Worm (Caenorhabditis elegans): ENCODE data around the gene picc-1.

DNA sequence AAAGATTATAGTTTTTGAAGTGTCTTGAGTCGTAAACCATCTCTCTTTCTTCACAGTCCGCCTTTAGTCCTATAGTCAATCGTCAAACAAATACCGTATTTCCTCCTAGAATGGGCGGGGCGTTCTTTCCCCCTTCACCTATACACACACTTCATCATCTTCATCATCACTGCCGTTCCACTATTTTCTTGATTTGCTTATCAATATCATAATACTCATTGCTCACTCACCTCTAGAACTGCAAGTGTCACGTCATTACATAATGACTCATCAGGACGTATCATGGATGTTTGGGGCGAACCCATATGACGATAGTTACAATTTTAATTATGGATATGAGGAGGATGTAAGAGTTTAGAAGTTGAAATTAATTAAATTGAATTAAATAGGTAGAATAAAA is 8.2 kb upstream of the picc-1 start:
- no peak for TF ChIP-seq W03F9.2 (tag; optimal IDR thresholded peaks at IDR 0.05)
- TF ChIP-seq him-1 (tag; optimal IDR thresholded peaks at IDR 0.05), result no peak
- no peak for TF ChIP-seq dao-5 (tag; optimal IDR thresholded peaks at IDR 0.05)
